Worm (Caenorhabditis elegans): ENCODE results near the gene hsp-90.

DNA sequence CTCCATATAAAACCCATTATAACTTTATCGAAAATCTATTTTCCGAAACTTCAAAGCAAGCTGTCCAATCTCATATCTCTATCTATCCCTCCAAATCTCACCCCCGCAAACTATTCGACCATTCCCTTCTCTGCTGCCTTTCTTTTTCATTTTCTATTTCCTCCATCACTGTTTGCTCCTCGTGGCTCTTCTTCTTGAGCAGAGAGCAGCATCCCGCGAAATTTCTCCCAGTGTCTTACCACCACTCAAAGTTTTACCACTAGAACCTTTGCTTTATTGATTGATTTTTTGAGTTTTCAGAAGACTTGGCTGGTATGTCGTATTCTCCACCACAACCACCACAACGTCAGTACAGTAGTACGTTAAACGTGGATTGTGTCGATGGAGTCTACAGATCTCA, 44.6 kb downstream of the hsp-90 start, which contains the start of gene oig-3:
- TF ChIP-seq flt-1 (GFP tag; IDR thresholded peaks at IDR 0.05) (no peak), cog-1 (tag; optimal IDR thresholded peaks at IDR 0.05) (no peak), klf-2 (GFP tag; conservative IDR thresholded peaks at IDR 0.05) (no peak), med-1 (GFP tag; optimal IDR thresholded peaks at IDR 0.05; ENCODE audit: insufficient read depth) (no peak), ztf-29 (GFP tag; IDR thresholded peaks at IDR 0.05) (no peak), ztf-23 (GFP tag; IDR thresholded peaks at IDR 0.05) (no peak), T22C8.4 (GFP tag; IDR thresholded peaks at IDR 0.05) (no peak), ref-1 (GFP tag; conservative IDR thresholded peaks at IDR 0.05) (no peak)
